Worm (Caenorhabditis elegans) whole organism, L1 larva: ENCODE results near the gene F42A10.9.

Experiments
- ama-1 ChIP-seq: fragments of 150-350 bp; optimal IDR thresholded peaks from 2 replicates; lab custom pipeline; 2014
- ceh-82 ChIP-seq, 3 experiments: fragments of 150-350 bp in 1 of 3; sonication (generic microtip) in 2 of 3; optimal IDR thresholded peaks; 2 replicates each; lab custom pipeline; 2014 to 2017; ENCODE audit warnings: missing biosample characterization in 3 of 3, missing genetic modification characterization in 3 of 3
- dpl-1 ChIP-seq, 3 experiments: fragments of 150-350 bp in 2 of 3; sonication (generic microtip) in 1 of 3; optimal IDR thresholded peaks; 2 replicates each; lab custom pipeline; 2014 to 2017; ENCODE audit warnings: missing biosample characterization in 3 of 3, missing genetic modification characterization in 3 of 3, missing genetic modification reagents in 3 of 3
- ztf-11 ChIP-seq, 2 experiments: sonication (generic microtip); optimal IDR thresholded peaks; 2 replicates each; lab custom pipeline; 2016 to 2017; ENCODE audit warnings: missing genetic modification characterization in 2 of 2, missing biosample characterization in 1 of 2, missing compliant biosample characterization in 1 of 2

DNA sequence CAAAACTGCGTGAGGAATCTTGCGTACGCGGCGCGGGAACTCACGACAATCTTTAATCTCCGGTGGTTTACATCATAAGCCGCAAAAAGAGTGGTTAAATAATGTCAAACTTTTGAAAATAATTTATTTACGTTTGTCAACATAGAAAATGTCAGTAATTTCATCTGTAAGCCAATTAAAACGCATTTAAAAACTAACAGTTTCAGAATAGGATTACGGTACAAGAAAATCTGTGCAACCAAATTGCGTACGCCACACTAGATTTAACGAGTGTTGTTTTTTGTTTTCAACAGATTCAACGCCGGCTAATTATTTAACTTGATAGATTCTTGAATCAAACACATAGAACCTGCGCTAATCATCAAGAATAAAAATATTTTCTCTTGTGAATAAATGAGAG is 23.6 kb upstream of the F42A10.9 start:
- TF ChIP-seq dpl-1 (GFP tag; optimal IDR thresholded peaks at IDR 0.05; lab: Kevin White, UChicago), result no peak
- TF ChIP-seq ceh-82 (tag; optimal IDR thresholded peaks at IDR 0.05; lab: Kevin White, UChicago), result no peak
- TF ChIP-seq ztf-11 (tag; optimal IDR thresholded peaks at IDR 0.05; lab: Kevin White, UChicago), result no peak
- TF ChIP-seq ama-1 (lab: Kevin White, UChicago), result no peak
